Worm (Caenorhabditis elegans): ENCODE measurements around the gene mltn-1.

DNA sequence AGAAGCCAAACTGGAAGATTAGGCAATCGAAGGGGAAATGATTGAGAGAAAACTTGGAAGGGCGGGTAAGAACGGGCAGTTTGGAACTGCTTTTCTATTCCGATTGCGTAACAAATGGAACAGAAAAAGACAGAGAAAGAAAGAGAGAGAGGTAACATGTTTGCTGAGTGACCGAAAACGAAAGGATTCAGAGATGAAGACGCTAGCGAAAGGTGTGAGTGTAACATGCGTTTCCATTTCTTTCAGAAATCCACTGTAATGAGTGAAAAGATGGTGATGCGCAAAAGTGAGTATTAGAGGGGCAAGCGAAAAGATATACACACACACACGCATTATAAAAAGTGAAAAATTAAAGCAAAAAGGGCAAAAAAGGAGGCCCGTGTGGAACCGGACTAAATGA is 22.5 kb upstream of the mltn-1 start:
- TF ChIP-seq ama-1 (optimal IDR thresholded peaks at IDR 0.05) = no peak
- peak; percentile 42 for TF ChIP-seq nhr-25 (tag; optimal IDR thresholded peaks at IDR 0.05)
- TF ChIP-seq aly-2 (tag; optimal IDR thresholded peaks at IDR 0.05) = no peak
- TF ChIP-seq zag-1 (tag; optimal IDR thresholded peaks at IDR 0.05) = no peak
- TF ChIP-seq ztf-4 (tag; optimal IDR thresholded peaks at IDR 0.05) = no peak
- TF ChIP-seq C34F6.9 (tag; optimal IDR thresholded peaks at IDR 0.05) = no peak
- TF ChIP-seq snpc-4 (tag; optimal IDR thresholded peaks at IDR 0.05) = no peak
- no peak for TF ChIP-seq nhr-23 (tag; optimal IDR thresholded peaks at IDR 0.05)
- TF ChIP-seq unc-39 (tag; optimal IDR thresholded peaks at IDR 0.05) = no peak
- no peak for TF ChIP-seq nhr-237 (tag; optimal IDR thresholded peaks at IDR 0.05)
